Worm (Caenorhabditis elegans) whole organism, L4 larva: ENCODE data around the gene Y105C5B.9.
A peak's percentile ranks its signal among the peaks of the same experiment; 100 is the strongest.

Experiments
- D1046.2 ChIP-seq: fragments of 200-800 bp; sonication (Bioruptor generic); IDR thresholded peaks from 2 replicates; pipeline ENCODE4 v1.3.6; 2022; ENCODE audit warnings: missing genetic modification characterization, missing compliant biosample characterization
- F10B5.3 ChIP-seq: sonication (generic microtip); optimal IDR thresholded peaks from 2 replicates; lab custom pipeline; 2016; ENCODE audit warnings: mild to moderate bottlenecking, missing genetic modification characterization, missing compliant biosample characterization
- F37D6.2 ChIP-seq: sonication (generic microtip); optimal IDR thresholded peaks from 2 replicates; lab custom pipeline; 2016; ENCODE audit warnings: mild to moderate bottlenecking, missing genetic modification characterization, missing compliant biosample characterization
- F44E2.7 ChIP-seq: fragments of 200-800 bp; sonication (Bioruptor generic); IDR thresholded peaks from 2 replicates; pipeline ENCODE4 v2.1.2; 2022; ENCODE audit warnings: missing genetic modification characterization, missing compliant biosample characterization
- F49E8.2 ChIP-seq: sonication (generic microtip); optimal IDR thresholded peaks from 2 replicates; lab custom pipeline; 2016; ENCODE audit warnings: missing compliant biosample characterization, mild to moderate bottlenecking, missing genetic modification characterization, borderline replicate concordance
- T26A8.4 ChIP-seq: fragments of 200-800 bp; sonication (Bioruptor generic); IDR thresholded peaks from 2 replicates; pipeline ENCODE4 v1.3.6; 2022; ENCODE audit warnings: missing genetic modification characterization, missing compliant biosample characterization
- Y105C5A.15 ChIP-seq: fragments of 200-800 bp; sonication (Bioruptor generic); IDR thresholded peaks from 2 replicates; pipeline ENCODE4 v1.3.6; 2022; ENCODE audit warnings: missing genetic modification characterization, missing compliant biosample characterization
- aha-1 ChIP-seq: fragments of 150-350 bp; peaks from one replicate; lab custom pipeline; 2014; ENCODE audit warnings: missing biosample characterization, missing genetic modification characterization
- ceh-28 ChIP-seq: fragments of 150-350 bp; optimal IDR thresholded peaks from 2 replicates; lab custom pipeline; 2014; ENCODE audit warnings: missing biosample characterization, missing genetic modification reagents, missing genetic modification characterization
- ceh-32 ChIP-seq: sonication (generic microtip); optimal IDR thresholded peaks from 2 replicates; lab custom pipeline; 2016; ENCODE audit warnings: mild to moderate bottlenecking, missing genetic modification characterization, missing compliant biosample characterization; ENCODE audit not compliant: poor library complexity
- ces-1 ChIP-seq: fragments of 150-350 bp; sonication (generic microtip); optimal IDR thresholded peaks from 4 replicates; lab custom pipeline; 2014; ENCODE audit warnings: missing biosample characterization, missing genetic modification reagents, missing genetic modification characterization
- ctbp-1 ChIP-seq: fragments of 200-800 bp; sonication (Bioruptor generic); IDR thresholded peaks from 2 replicates; pipeline ENCODE4 v1.3.6; 2022; ENCODE audit warnings: missing genetic modification reagents, missing genetic modification characterization, missing compliant biosample characterization
- daf-16 ChIP-seq, 3 experiments: sonication (generic microtip); optimal IDR thresholded peaks; 2 replicates each; lab custom pipeline; 2016 to 2017; ENCODE audit warnings: missing genetic modification characterization in 3 of 3, missing genetic modification reagents in 3 of 3, mild to moderate bottlenecking in 2 of 3, missing compliant biosample characterization in 2 of 3, missing biosample characterization in 1 of 3, moderate library complexity in 1 of 3
- daf-19 ChIP-seq: fragments of 200-800 bp; sonication (Bioruptor generic); conservative IDR thresholded peaks from 2 replicates; pipeline ENCODE4 v1.3.6; 2022; ENCODE audit warnings: missing genetic modification characterization, missing compliant biosample characterization
- dmd-6 ChIP-seq: fragments of 200-800 bp; sonication (Bioruptor generic); IDR thresholded peaks from 2 replicates; pipeline ENCODE4 v1.3.6; 2022; ENCODE audit warnings: missing genetic modification reagents, missing genetic modification characterization, missing compliant biosample characterization
- dmd-8 ChIP-seq: fragments of 200-800 bp; sonication (Bioruptor generic); IDR thresholded peaks from 2 replicates; pipeline ENCODE4 v1.3.6; 2022; ENCODE audit warnings: missing genetic modification characterization, missing compliant biosample characterization
- dmd-9 ChIP-seq: fragments of 200-800 bp; sonication (Bioruptor generic); IDR thresholded peaks from 2 replicates; pipeline ENCODE4 v1.3.6; 2022; ENCODE audit warnings: missing genetic modification reagents, missing genetic modification characterization, missing compliant biosample characterization
- dpl-1 ChIP-seq: fragments of 150-350 bp; optimal IDR thresholded peaks from 2 replicates; lab custom pipeline; 2014; ENCODE audit warnings: missing biosample characterization, missing genetic modification reagents, missing genetic modification characterization
- dve-1 ChIP-seq: sonication (generic microtip); optimal IDR thresholded peaks from 2 replicates; lab custom pipeline; 2017; ENCODE audit warnings: antibody characterized with exemption, mild to moderate bottlenecking, missing genetic modification characterization, missing compliant biosample characterization; ENCODE audit not compliant: insufficient read depth
- egl-27 ChIP-seq: sonication (generic microtip); optimal IDR thresholded peaks from 3 replicates; lab custom pipeline; 2017; ENCODE audit warnings: missing biosample characterization, missing genetic modification reagents, missing genetic modification characterization
- hif-1 ChIP-seq, 2 experiments: sonication (generic microtip); optimal IDR thresholded peaks; 2 replicates each; lab custom pipeline; 2016 to 2017; ENCODE audit warnings: missing compliant biosample characterization in 2 of 2, missing genetic modification characterization in 2 of 2, missing genetic modification reagents in 2 of 2, missing genotype in 2 of 2, mild to moderate bottlenecking in 1 of 2
- hlh-30 ChIP-seq: sonication (generic microtip); optimal IDR thresholded peaks from 2 replicates; lab custom pipeline; 2017; ENCODE audit warnings: antibody characterized with exemption, mild to moderate bottlenecking, missing genetic modification characterization, missing compliant biosample characterization; ENCODE audit not compliant: insufficient read depth
- lin-1 ChIP-seq: fragments of 200-800 bp; sonication (Bioruptor generic); IDR thresholded peaks from 2 replicates; pipeline ENCODE4 v1.3.6; 2022; ENCODE audit warnings: missing genetic modification reagents, missing genetic modification characterization, missing compliant biosample characterization
- lin-29 ChIP-seq: fragments of 200-800 bp; sonication (Bioruptor generic); IDR thresholded peaks from 2 replicates; pipeline ENCODE4 v1.3.6; 2022; ENCODE audit warnings: missing genetic modification reagents, missing genetic modification characterization, missing compliant biosample characterization
- madf-5 ChIP-seq, 2 experiments: fragments of 200-800 bp; sonication (Bioruptor generic); IDR thresholded peaks; 2 replicates each; pipeline ENCODE4 v1.3.6; 2022; ENCODE audit warnings: missing compliant biosample characterization in 2 of 2, missing genetic modification characterization in 2 of 2
- madf-9 ChIP-seq: fragments of 200-800 bp; sonication (Bioruptor generic); conservative IDR thresholded peaks from 2 replicates; pipeline ENCODE4 v1.3.6; 2022; ENCODE audit warnings: missing genetic modification reagents, missing genetic modification characterization, missing compliant biosample characterization
- mdl-1 ChIP-seq, 2 experiments: fragments of 150-350 bp in 1 of 2; sonication (generic microtip) in 1 of 2; optimal IDR thresholded peaks; 2 replicates each; lab custom pipeline; 2014 to 2017; ENCODE audit warnings: missing biosample characterization in 2 of 2, missing genetic modification characterization in 2 of 2
- mxl-2 ChIP-seq: fragments of 200-800 bp; sonication (Bioruptor generic); conservative IDR thresholded peaks from 2 replicates; pipeline ENCODE4 v1.3.6; 2022; ENCODE audit warnings: missing genetic modification reagents, missing genetic modification characterization, missing compliant biosample characterization
- nhr-102 ChIP-seq: sonication (generic microtip); optimal IDR thresholded peaks from 2 replicates; lab custom pipeline; 2016; ENCODE audit warnings: mild to moderate bottlenecking, missing genetic modification characterization, moderate library complexity, missing compliant biosample characterization
- nhr-28 ChIP-seq: fragments of 150-350 bp; optimal IDR thresholded peaks from 2 replicates; lab custom pipeline; 2014; ENCODE audit warnings: missing biosample characterization, missing genetic modification characterization
- nhr-48 ChIP-seq: sonication (generic microtip); optimal IDR thresholded peaks from 2 replicates; lab custom pipeline; 2016; ENCODE audit warnings: mild to moderate bottlenecking, missing genetic modification characterization, missing compliant biosample characterization
- nhr-6 ChIP-seq: fragments of 150-350 bp; optimal IDR thresholded peaks from 2 replicates; lab custom pipeline; 2014; ENCODE audit warnings: missing biosample characterization, missing genetic modification characterization
- nhr-76 ChIP-seq: fragments of 150-350 bp; optimal IDR thresholded peaks from 2 replicates; lab custom pipeline; 2014; ENCODE audit warnings: missing biosample characterization, missing genetic modification characterization
- nhr-77 ChIP-seq: fragments of 150-350 bp; optimal IDR thresholded peaks from 2 replicates; lab custom pipeline; 2014; ENCODE audit warnings: missing biosample characterization, missing genetic modification characterization
- pha-4 ChIP-seq, 2 experiments: fragments of 150-350 bp in 1 of 2; fragments of 200-800 bp in 1 of 2; sonication (Bioruptor generic) in 1 of 2; IDR thresholded peaks in 1 of 2; optimal IDR thresholded peaks in 1 of 2; 2 replicates each; pipeline versions ENCODE4 v1.3.6 to Lab custom; 2014 to 2022; ENCODE audit warnings: missing genetic modification characterization in 2 of 2, missing genetic modification reagents in 2 of 2, missing biosample characterization in 1 of 2, missing compliant biosample characterization in 1 of 2
- pqm-1 ChIP-seq: sonication (generic microtip); optimal IDR thresholded peaks from 2 replicates; lab custom pipeline; 2017; ENCODE audit warnings: missing biosample characterization, missing genetic modification characterization
- rbr-2 ChIP-seq: sonication (generic microtip); optimal IDR thresholded peaks from 2 replicates; lab custom pipeline; 2016; ENCODE audit warnings: missing genotype, missing genetic modification characterization, missing compliant biosample characterization
- saeg-2 ChIP-seq: fragments of 200-800 bp; sonication (Bioruptor generic); IDR thresholded peaks from 2 replicates; pipeline ENCODE4 v1.3.6; 2022; ENCODE audit warnings: missing genetic modification reagents, missing genetic modification characterization, missing compliant biosample characterization
- tra-1 ChIP-seq: fragments of 200-800 bp; sonication (Bioruptor generic); IDR thresholded peaks from 2 replicates; pipeline ENCODE4 v1.3.6; 2022; ENCODE audit warnings: missing genetic modification reagents, missing genetic modification characterization, missing compliant biosample characterization
- zfp-3 ChIP-seq: fragments of 200-800 bp; sonication (Bioruptor generic); conservative IDR thresholded peaks from 2 replicates; pipeline ENCODE4 v1.3.6; 2022; ENCODE audit warnings: missing genetic modification reagents, missing genetic modification characterization, missing compliant biosample characterization
- zip-2 ChIP-seq: fragments of 150-350 bp; optimal IDR thresholded peaks from 2 replicates; lab custom pipeline; 2014; ENCODE audit warnings: missing biosample characterization, missing genetic modification characterization
- ztf-11 ChIP-seq: fragments of 150-350 bp; optimal IDR thresholded peaks from 2 replicates; lab custom pipeline; 2014; ENCODE audit warnings: missing biosample characterization, missing genetic modification characterization
- ztf-7 ChIP-seq: fragments of 150-350 bp; optimal IDR thresholded peaks from 2 replicates; lab custom pipeline; 2014; ENCODE audit warnings: missing biosample characterization, missing genetic modification characterization

Y105C5B.9 gene

ce11 chrIV:15926746-15927145 lies 3.6 kb upstream of the Y105C5B.9 start, which contains the start of gene Y105C5B.8:
Gene Y105C5B.8 (minus strand): TSS chrIV:15926846.
- no peak for TF ChIP-seq ceh-32 (tag; lab: Kevin White, UChicago)
- no peak for TF ChIP-seq madf-9 (GFP tag; lab: Robert Waterston, UW)
- TF ChIP-seq F10B5.3 (tag; lab: Kevin White, UChicago), result no peak
- no peak for TF ChIP-seq ceh-28 (tag; lab: Kevin White, UChicago)
- TF ChIP-seq hif-1 (tag; optimal IDR thresholded peaks at IDR 0.05; lab: Kevin White, UChicago), result no peak
- no peak for TF ChIP-seq F44E2.7 (GFP tag; lab: Robert Waterston, UW)
- no peak for TF ChIP-seq zfp-3 (GFP tag; lab: Robert Waterston, UW)

- TF ChIP-seq nhr-102, result no peak
- TF ChIP-seq nhr-77 (tag; lab: Kevin White, UChicago), result peak; percentile 15
- TF ChIP-seq pqm-1 (tag; lab: Kevin White, UChicago), result peak; percentile 56
- TF ChIP-seq hlh-30 (tag; lab: Kevin White, UChicago), result peak; percentile 79
- peak in 1 of 2 experiments; percentile 43 for TF ChIP-seq daf-16 (GFP tag; optimal IDR thresholded peaks at IDR 0.05; lab: Kevin White, UChicago)
- TF ChIP-seq daf-16 (tag; optimal IDR thresholded peaks at IDR 0.05; lab: Kevin White, UChicago), result peak; percentile 81
- no peak for TF ChIP-seq nhr-6
- TF ChIP-seq dve-1 (tag; lab: Kevin White, UChicago), result peak; percentile 81
- TF ChIP-seq nhr-28 (tag; lab: Kevin White, UChicago), result peak; percentile 74
- peak; percentile 3 for TF ChIP-seq nhr-48
- peak in 1 of 2 experiments; percentile 51 for TF ChIP-seq mdl-1 (tag; optimal IDR thresholded peaks at IDR 0.05; lab: Kevin White, UChicago)
- no peak for TF ChIP-seq dmd-8
- TF ChIP-seq dpl-1 (GFP tag; lab: Kevin White, UChicago), result no peak
- TF ChIP-seq, all 104 proteins: peak for 8
Measured at ce11 chrIV:15929831-15930230, 550 bp upstream of the Y105C5B.9 start.

ce11 chrIV:15930694-15931093 lies 313 bp downstream of the Y105C5B.9 start:
- TF ChIP-seq F37D6.2 (tag; lab: Kevin White, UChicago), result no peak
- TF ChIP-seq ztf-7 (tag; lab: Kevin White, UChicago), result no peak
- TF ChIP-seq nhr-76 (tag; lab: Kevin White, UChicago), result no peak
- TF ChIP-seq ceh-28 (tag; lab: Kevin White, UChicago), result peak; percentile 71
- TF ChIP-seq ztf-11, result no peak
- no peak for TF ChIP-seq saeg-2 (GFP tag; lab: Robert Waterston, UW)
- no peak for TF ChIP-seq Y105C5A.15 (GFP tag; lab: Robert Waterston, UW)
- no peak for TF ChIP-seq F44E2.7 (GFP tag; lab: Robert Waterston, UW)

- TF ChIP-seq rbr-2 (tag; lab: Kevin White, UChicago) (peak; percentile 15), mxl-2 (GFP tag; lab: Robert Waterston, UW) (0 out of 2 replicates have a peak, but pooled peaks have one; percentile 19), ceh-32 (tag; lab: Kevin White, UChicago) (no peak), daf-19 (GFP tag; lab: Robert Waterston, UW) (peak; percentile 58), Y105C5A.15 (GFP tag; lab: Robert Waterston, UW) (0 out of 2 replicates have a peak, but pooled peaks have one; percentile 51), egl-27 (no peak), dmd-9 (peak; percentile 37; the same call in 1 of the 2 replicates), zip-2 (tag; lab: Kevin White, UChicago) (no peak), T26A8.4 (peak; percentile 73), D1046.2 (GFP tag; lab: Robert Waterston, UW) (no peak), aha-1 (tag; lab: Kevin White, UChicago) (peak; percentile 96), lin-1 (GFP tag; lab: Robert Waterston, UW) (0 out of 2 replicates have a peak, but pooled peaks have one; percentile 12), ces-1 (GFP tag; lab: Kevin White, UChicago) (no peak), dmd-6 (GFP tag; lab: Robert Waterston, UW) (peak; percentile 33), dve-1 (tag; lab: Kevin White, UChicago) (peak; percentile 28), madf-5 (GFP tag; IDR thresholded peaks at IDR 0.05; lab: Robert Waterston, UW) (peak; percentile 34 to 59; a peak in 1 of 4 replicates), tra-1 (peak; percentile 39; the same call in 1 of the 2 replicates), ctbp-1 (GFP tag; lab: Robert Waterston, UW) (peak; percentile 47; the same call in 1 of the 2 replicates), lin-29 (GFP tag; lab: Robert Waterston, UW) (0 out of 2 replicates have a peak, but pooled peaks have one; percentile 59), pha-4 (GFP tag; IDR thresholded peaks at IDR 0.05; lab: Robert Waterston, UW) (peak; percentile 62; the same call in 1 of the 2 replicates), pha-4 (tag; optimal IDR thresholded peaks at IDR 0.05; lab: Kevin White, UChicago) (no peak), mdl-1 (tag; optimal IDR thresholded peaks at IDR 0.05; lab: Kevin White, UChicago) (peak in 1 of 2 experiments; percentile 44), dmd-8 (peak; percentile 88), F49E8.2 (no peak)
Measured at ce11 chrIV:15931176-15931575, 795 bp downstream of the Y105C5B.9 start.
